Worm (Caenorhabditis elegans) whole organism, L2 larva: Measurements from ENCODE around the gene cwp-1.
A peak's percentile ranks its signal among the peaks of the same experiment; 100 is the strongest.

ENCODE experiments used
- C34F6.9 ChIP-seq: fragments of 150-350 bp; optimal IDR thresholded peaks from 2 replicates; lab custom pipeline; 2014; ENCODE audit warnings: missing biosample characterization, missing genetic modification characterization
- F13H6.1 ChIP-seq: sonication (generic microtip); optimal IDR thresholded peaks from 2 replicates; lab custom pipeline; 2016; ENCODE audit warnings: missing genetic modification characterization, missing compliant biosample characterization
- R02D3.7 ChIP-seq: fragments of 150-350 bp; optimal IDR thresholded peaks from 2 replicates; lab custom pipeline; 2014; ENCODE audit warnings: missing biosample characterization, missing genetic modification characterization
- Y55F3AM.14 ChIP-seq: fragments of 200-800 bp; sonication (Bioruptor generic); optimal IDR thresholded peaks from 2 replicates; lab custom pipeline; 2018; ENCODE audit warnings: mild to moderate bottlenecking, missing genetic modification characterization, missing compliant biosample characterization
- ZK546.5 ChIP-seq: sonication (generic microtip); optimal IDR thresholded peaks from 2 replicates; lab custom pipeline; 2017; ENCODE audit warnings: missing biosample characterization, missing genetic modification characterization
- alr-1 ChIP-seq: fragments of 150-350 bp; optimal IDR thresholded peaks from 2 replicates; lab custom pipeline; 2014; ENCODE audit warnings: missing biosample characterization, missing genetic modification characterization
- aly-2 ChIP-seq: fragments of 150-350 bp; optimal IDR thresholded peaks from 2 replicates; lab custom pipeline; 2014; ENCODE audit warnings: missing biosample characterization, missing genetic modification characterization
- ama-1 ChIP-seq: fragments of 150-350 bp; optimal IDR thresholded peaks from 2 replicates; lab custom pipeline; 2018; ENCODE audit warnings: inconsistent platforms
- blmp-1 ChIP-seq: sonication (generic microtip); optimal IDR thresholded peaks from 2 replicates; lab custom pipeline; 2017; ENCODE audit warnings: missing genetic modification characterization, mild to moderate bottlenecking, missing compliant biosample characterization, antibody characterized with exemption, moderate library complexity; ENCODE audit not compliant: insufficient read depth
- ceh-16 ChIP-seq: fragments of 150-350 bp; optimal IDR thresholded peaks from 2 replicates; lab custom pipeline; 2014; ENCODE audit warnings: missing biosample characterization, missing genetic modification characterization
- ceh-82 ChIP-seq: fragments of 150-350 bp; optimal IDR thresholded peaks from 2 replicates; lab custom pipeline; 2014; ENCODE audit warnings: missing biosample characterization, missing genetic modification characterization
- crh-2 ChIP-seq: sonication (generic microtip); optimal IDR thresholded peaks from 2 replicates; lab custom pipeline; 2017; ENCODE audit warnings: missing biosample characterization, missing genetic modification characterization
- dmd-4 ChIP-seq: sonication (generic microtip); optimal IDR thresholded peaks from 2 replicates; lab custom pipeline; 2017; ENCODE audit warnings: missing biosample characterization, missing genetic modification characterization
- egl-27 ChIP-seq: sonication (generic microtip); optimal IDR thresholded peaks from 3 replicates; lab custom pipeline; 2017; ENCODE audit warnings: missing biosample characterization, missing genetic modification reagents, missing genetic modification characterization
- elt-1 ChIP-seq: fragments of 150-350 bp; optimal IDR thresholded peaks from 2 replicates; lab custom pipeline; 2014; ENCODE audit warnings: missing biosample characterization, missing genetic modification characterization
- elt-3 ChIP-seq: sonication (generic microtip); optimal IDR thresholded peaks from 2 replicates; lab custom pipeline; 2017; ENCODE audit warnings: missing biosample characterization, missing genetic modification characterization
- fos-1 ChIP-seq: fragments of 150-350 bp; optimal IDR thresholded peaks from 2 replicates; lab custom pipeline; 2014; ENCODE audit warnings: missing biosample characterization, missing genetic modification characterization
- gmeb-1 ChIP-seq: fragments of 150-350 bp; optimal IDR thresholded peaks from 2 replicates; lab custom pipeline; 2014; ENCODE audit warnings: missing biosample characterization, missing genetic modification characterization
- lin-11 ChIP-seq: fragments of 150-350 bp; sonication (generic microtip); optimal IDR thresholded peaks from 2 replicates; lab custom pipeline; 2014; ENCODE audit warnings: missing biosample characterization, missing genetic modification characterization, inconsistent platforms, mixed read lengths
- lin-13 ChIP-seq: fragments of 150-350 bp; optimal IDR thresholded peaks from 2 replicates; lab custom pipeline; 2014; ENCODE audit warnings: missing biosample characterization, missing genetic modification reagents, missing genetic modification characterization
- lin-39 ChIP-seq: fragments of 150-350 bp; optimal IDR thresholded peaks from 2 replicates; lab custom pipeline; 2014; ENCODE audit warnings: missing biosample characterization, missing genetic modification reagents, missing genetic modification characterization
- lsy-2 ChIP-seq, 2 experiments: fragments of 150-350 bp in 1 of 2; sonication (generic microtip) in 1 of 2; optimal IDR thresholded peaks; 2 replicates each; lab custom pipeline; 2014 to 2017; ENCODE audit warnings: missing biosample characterization in 2 of 2, missing genetic modification characterization in 2 of 2
- mab-5 ChIP-seq: fragments of 150-350 bp; optimal IDR thresholded peaks from 2 replicates; lab custom pipeline; 2014; ENCODE audit warnings: missing biosample characterization, missing genetic modification characterization
- mbf-1 ChIP-seq: sonication (generic microtip); optimal IDR thresholded peaks from 2 replicates; lab custom pipeline; 2017; ENCODE audit warnings: missing biosample characterization, missing genetic modification characterization
- mdl-1 ChIP-seq, 2 experiments: fragments of 150-350 bp in 1 of 2; sonication (generic microtip) in 1 of 2; optimal IDR thresholded peaks; 2 replicates each; lab custom pipeline; 2017; ENCODE audit warnings: missing biosample characterization in 2 of 2, missing genetic modification characterization in 2 of 2
- nhr-10 ChIP-seq: sonication (generic microtip); optimal IDR thresholded peaks from 2 replicates; lab custom pipeline; 2017; ENCODE audit warnings: missing biosample characterization, missing genetic modification characterization
- nhr-11 ChIP-seq: fragments of 150-350 bp; optimal IDR thresholded peaks from 2 replicates; lab custom pipeline; 2014; ENCODE audit warnings: missing biosample characterization, missing genetic modification characterization
- nhr-12 ChIP-seq: fragments of 150-350 bp; optimal IDR thresholded peaks from 2 replicates; lab custom pipeline; 2014; ENCODE audit warnings: missing biosample characterization, missing genetic modification characterization
- nhr-129 ChIP-seq: fragments of 150-350 bp; optimal IDR thresholded peaks from 2 replicates; lab custom pipeline; 2014; ENCODE audit warnings: missing biosample characterization, missing genetic modification characterization
- nhr-21 ChIP-seq: fragments of 150-350 bp; optimal IDR thresholded peaks from 2 replicates; lab custom pipeline; 2014; ENCODE audit warnings: missing biosample characterization, missing genetic modification characterization
- nhr-23 ChIP-seq: fragments of 150-350 bp; optimal IDR thresholded peaks from 2 replicates; lab custom pipeline; 2014; ENCODE audit warnings: missing biosample characterization, missing genetic modification reagents, missing genetic modification characterization
- nhr-237 ChIP-seq: fragments of 150-350 bp; optimal IDR thresholded peaks from 2 replicates; lab custom pipeline; 2014; ENCODE audit warnings: missing biosample characterization, missing genetic modification characterization
- nhr-25 ChIP-seq: fragments of 150-350 bp; sonication (generic microtip); optimal IDR thresholded peaks from 3 replicates; lab custom pipeline; 2014; ENCODE audit warnings: missing biosample characterization, missing genetic modification characterization
- nhr-6 ChIP-seq: fragments of 150-350 bp; optimal IDR thresholded peaks from 2 replicates; lab custom pipeline; 2014; ENCODE audit warnings: missing biosample characterization, missing genetic modification characterization
- nhr-77 ChIP-seq: fragments of 150-350 bp; optimal IDR thresholded peaks from 2 replicates; lab custom pipeline; 2014; ENCODE audit warnings: missing biosample characterization, missing genetic modification characterization
- peb-1 ChIP-seq: fragments of 150-350 bp; optimal IDR thresholded peaks from 2 replicates; lab custom pipeline; 2014; ENCODE audit warnings: missing biosample characterization, missing genetic modification characterization
- sem-4 ChIP-seq: fragments of 150-350 bp; optimal IDR thresholded peaks from 2 replicates; lab custom pipeline; 2014; ENCODE audit warnings: missing biosample characterization, missing genetic modification reagents, missing genetic modification characterization
- skn-1 ChIP-seq: sonication (generic microtip); optimal IDR thresholded peaks from 2 replicates; lab custom pipeline; 2017; ENCODE audit warnings: missing biosample characterization, missing genetic modification characterization
- sma-3 ChIP-seq: sonication (generic microtip); optimal IDR thresholded peaks from 2 replicates; lab custom pipeline; 2016; ENCODE audit warnings: missing genetic modification reagents, missing genetic modification characterization, missing compliant biosample characterization
- sma-9 ChIP-seq, 2 experiments: fragments of 150-350 bp in 1 of 2; sonication (generic microtip) in 1 of 2; optimal IDR thresholded peaks; 2 replicates each; lab custom pipeline; 2014 to 2016; ENCODE audit warnings: missing genetic modification characterization in 2 of 2, mild to moderate bottlenecking in 1 of 2, missing biosample characterization in 1 of 2, missing compliant biosample characterization in 1 of 2, missing genetic modification reagents in 1 of 2, moderate library complexity in 1 of 2
- snpc-4 ChIP-seq: fragments of 150-350 bp; optimal IDR thresholded peaks from 2 replicates; lab custom pipeline; 2014; ENCODE audit warnings: missing biosample characterization, missing genetic modification characterization
- unc-39 ChIP-seq: fragments of 150-350 bp; optimal IDR thresholded peaks from 2 replicates; lab custom pipeline; 2014; ENCODE audit warnings: missing biosample characterization, missing genetic modification characterization
- unc-55 ChIP-seq: fragments of 150-350 bp; sonication (generic microtip); optimal IDR thresholded peaks from 3 replicates; lab custom pipeline; 2014; ENCODE audit warnings: missing biosample characterization, missing genetic modification reagents, missing genetic modification characterization
- unc-62 ChIP-seq: fragments of 150-350 bp; optimal IDR thresholded peaks from 2 replicates; lab custom pipeline; 2014; ENCODE audit warnings: missing biosample characterization, missing genetic modification reagents, missing genetic modification characterization
- zag-1 ChIP-seq: fragments of 150-350 bp; optimal IDR thresholded peaks from 2 replicates; lab custom pipeline; 2014; ENCODE audit warnings: missing biosample characterization, missing genetic modification characterization
- ztf-1 ChIP-seq: fragments of 200-800 bp; sonication (Bioruptor generic); conservative IDR thresholded peaks from 2 replicates; pipeline ENCODE4 v1.3.6; 2022; ENCODE audit warnings: missing genetic modification characterization, missing compliant biosample characterization
- ztf-11 ChIP-seq: sonication (generic microtip); optimal IDR thresholded peaks from 2 replicates; lab custom pipeline; 2017; ENCODE audit warnings: missing biosample characterization, missing genetic modification characterization
- ztf-4 ChIP-seq: fragments of 150-350 bp; optimal IDR thresholded peaks from 2 replicates; lab custom pipeline; 2014; ENCODE audit warnings: missing biosample characterization, missing genetic modification characterization

Gene cwp-1

DNA sequence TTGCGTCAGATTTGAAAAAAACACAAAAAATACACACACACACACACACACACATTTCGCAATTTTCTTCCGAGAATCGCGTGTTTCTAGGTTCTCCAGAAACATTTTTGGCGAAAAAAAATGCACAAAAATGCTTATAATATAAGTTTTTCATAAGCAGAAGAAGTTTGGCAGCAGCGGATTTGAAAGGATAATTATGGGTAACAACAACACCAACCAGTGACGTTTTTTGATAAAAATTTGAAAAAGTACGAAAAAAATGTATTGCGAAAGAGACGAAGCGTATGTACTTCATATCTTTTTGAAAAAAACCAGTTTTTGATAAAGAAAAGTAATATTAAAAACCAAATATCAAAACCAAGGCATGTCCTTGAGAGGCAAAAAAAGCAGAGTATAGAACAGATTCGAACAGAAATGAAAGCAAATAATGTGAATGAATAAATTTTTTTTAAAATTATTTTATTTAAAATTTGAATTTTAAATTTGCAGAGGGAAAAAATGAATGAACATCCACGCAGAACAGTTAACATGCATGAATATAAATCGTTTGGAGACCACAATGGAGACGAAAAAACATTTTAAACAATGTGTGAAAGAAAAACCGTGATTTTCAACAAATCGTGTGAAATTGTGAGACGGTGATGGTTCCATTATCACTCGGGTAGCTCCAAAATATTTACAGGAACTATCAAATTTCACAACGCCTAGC is 17.2 kb downstream of the cwp-1 start:
- TF ChIP-seq nhr-10 (tag; lab: Kevin White, UChicago) (no peak), nhr-21 (tag; lab: Kevin White, UChicago) (no peak), ceh-16 (tag; lab: Kevin White, UChicago) (no peak), alr-1 (tag; lab: Kevin White, UChicago) (no peak), blmp-1 (tag; lab: Kevin White, UChicago) (no peak), C34F6.9 (tag; lab: Kevin White, UChicago) (peak; percentile 47), mab-5 (no peak), skn-1 (no peak), mbf-1 (no peak), ZK546.5 (tag; lab: Kevin White, UChicago) (no peak), R02D3.7 (no peak), nhr-23 (tag; lab: Kevin White, UChicago) (no peak), ztf-4 (tag; lab: Kevin White, UChicago) (peak; percentile 95), gmeb-1 (peak; percentile 29), ztf-11 (tag; lab: Kevin White, UChicago) (no peak), nhr-25 (peak; percentile 51), crh-2 (tag; lab: Kevin White, UChicago) (peak; percentile 33), Y55F3AM.14 (GFP tag; lab: Kevin White, UChicago) (peak; percentile 92), nhr-129 (peak; percentile 56), elt-3 (tag; lab: Kevin White, UChicago) (no peak), unc-39 (tag; lab: Kevin White, UChicago) (no peak), sma-9 (GFP tag; optimal IDR thresholded peaks at IDR 0.05; lab: Kevin White, UChicago) (no peak), sma-9 (tag; optimal IDR thresholded peaks at IDR 0.05; lab: Kevin White, UChicago) (no peak), sma-3 (GFP tag; lab: Kevin White, UChicago) (peak; percentile 7), F13H6.1 (no peak), sem-4 (tag; lab: Kevin White, UChicago) (no peak), nhr-11 (tag; lab: Kevin White, UChicago) (no peak), unc-55 (GFP tag; lab: Kevin White, UChicago) (peak; percentile 25), lin-11 (tag; lab: Kevin White, UChicago) (no peak), unc-62 (GFP tag; lab: Kevin White, UChicago) (no peak), egl-27 (tag; lab: Kevin White, UChicago) (no peak), snpc-4 (tag; lab: Kevin White, UChicago) (no peak), lsy-2 (tag; optimal IDR thresholded peaks at IDR 0.05; lab: Kevin White, UChicago) (peak in 1 of 2 experiments; percentile 30), lin-13 (GFP tag; lab: Kevin White, UChicago) (peak; percentile 64), ztf-1 (no peak), fos-1 (tag; lab: Kevin White, UChicago) (no peak), zag-1 (no peak), lin-39 (tag; lab: Kevin White, UChicago) (no peak), aly-2 (tag; lab: Kevin White, UChicago) (no peak), nhr-77 (tag; lab: Kevin White, UChicago) (no peak), nhr-6 (tag; lab: Kevin White, UChicago) (no peak), ama-1 (lab: Kevin White, UChicago) (peak; percentile 54), ceh-82 (no peak), nhr-237 (tag; lab: Kevin White, UChicago) (no peak), nhr-12 (tag; lab: Kevin White, UChicago) (no peak), peb-1 (tag; lab: Kevin White, UChicago) (no peak), elt-1 (no peak), dmd-4 (no peak), mdl-1 (tag; optimal IDR thresholded peaks at IDR 0.05; lab: Kevin White, UChicago) (no peak)
- TF ChIP-seq, all 48 proteins: peak for 12
